Fruit fly (Drosophila melanogaster) whole organism, adult: ENCODE results near the gene CG14659.

ENCODE experiments used
- CG11617 ChIP-seq: fragments of 200-800 bp; sonication (Bioruptor generic); optimal IDR thresholded peaks from 2 replicates; lab custom pipeline; 2017; ENCODE audit warnings: mild to moderate bottlenecking, missing biosample characterization, missing genetic modification reagents, missing genetic modification characterization
- CG12768 ChIP-seq: fragments of 200-800 bp; sonication (Bioruptor generic); optimal IDR thresholded peaks from 2 replicates; lab custom pipeline; 2017; ENCODE audit warnings: missing biosample characterization, missing genetic modification characterization, mild to moderate bottlenecking, moderate library complexity, missing genetic modification reagents
- CG7045 ChIP-seq: fragments of 200-800 bp; sonication (Bioruptor generic); optimal IDR thresholded peaks from 2 replicates; lab custom pipeline; 2017; ENCODE audit warnings: missing biosample characterization, mild to moderate bottlenecking, missing genetic modification characterization
- CG7101 ChIP-seq: fragments of 200-800 bp; sonication (Bioruptor generic); optimal IDR thresholded peaks from 2 replicates; lab custom pipeline; 2018; ENCODE audit warnings: missing biosample characterization, mild to moderate bottlenecking, missing genetic modification characterization, moderate library complexity
- Crg-1 ChIP-seq: fragments of 200-800 bp; sonication (Bioruptor generic); optimal IDR thresholded peaks from 2 replicates; lab custom pipeline; 2016; ENCODE audit warnings: missing biosample characterization, missing genetic modification characterization
- bab1 ChIP-seq: fragments of 200-800 bp; sonication (Bioruptor generic); optimal IDR thresholded peaks from 3 replicates; lab custom pipeline; 2019; ENCODE audit warnings: missing biosample characterization, mild to moderate bottlenecking, missing genetic modification characterization, moderate library complexity
- toe ChIP-seq: fragments of 200-800 bp; sonication (Bioruptor generic); optimal IDR thresholded peaks from 2 replicates; lab custom pipeline; 2016; ENCODE audit warnings: missing biosample characterization, missing genetic modification characterization

- TF ChIP-seq CG7101 (tag; lab: Kevin White, UChicago): no peak
- TF ChIP-seq toe (GFP tag; lab: Kevin White, UChicago): no peak
- no peak for TF ChIP-seq CG12768 (GFP tag; lab: Kevin White, UChicago)
- TF ChIP-seq CG11617: no peak
- TF ChIP-seq bab1 (GFP tag; lab: Kevin White, UChicago): no peak
- no peak for TF ChIP-seq CG7045 (GFP tag; lab: Kevin White, UChicago)
- no peak for TF ChIP-seq Crg-1 (GFP tag; lab: Kevin White, UChicago)
Observed at dm6 chr3R:4855711-4856110, 24.6 kb upstream of the CG14659 start.
